Fruit fly (Drosophila melanogaster) Kc167 (cell line): ENCODE measurements around the gene boi.

Source experiments
- Myc ChIP-seq: fragments of >200 bp; optimal IDR thresholded peaks from 2 replicates; lab custom pipeline; 2017; ENCODE audit warnings: missing external identifiers
- h ChIP-seq: fragments of >200 bp; optimal IDR thresholded peaks from 3 replicates; lab custom pipeline; 2018; ENCODE audit warnings: missing external identifiers
- insv ChIP-seq: fragments of >200 bp; optimal IDR thresholded peaks from 3 replicates; lab custom pipeline; 2018; ENCODE audit warnings: missing external identifiers
- psq ChIP-seq: fragments of >200 bp; optimal IDR thresholded peaks from 2 replicates; lab custom pipeline; 2017; ENCODE audit warnings: missing external identifiers

dm6 chrX:2440219-2440618 lies 29.6 kb downstream of the boi start:
- TF ChIP-seq insv (lab: Kevin White, UChicago) (no peak), Myc (lab: Kevin White, UChicago) (no peak), h (lab: Kevin White, UChicago) (no peak), psq (lab: Kevin White, UChicago) (no peak)
